Worm (Caenorhabditis elegans) whole organism, L4/young adult: ENCODE measurements around the gene C17C3.5.

ENCODE experiments used
- W03F9.2 ChIP-seq: fragments of 150-350 bp; optimal IDR thresholded peaks from 2 replicates; lab custom pipeline; 2014; ENCODE audit warnings: missing biosample characterization, missing genetic modification characterization
- dao-5 ChIP-seq: sonication (generic microtip); optimal IDR thresholded peaks from 2 replicates; lab custom pipeline; 2016; ENCODE audit warnings: missing genotype, missing genetic modification characterization, moderate library complexity, missing compliant biosample characterization
- him-1 ChIP-seq: sonication (generic microtip); optimal IDR thresholded peaks from 2 replicates; lab custom pipeline; 2016; ENCODE audit warnings: missing genotype, missing genetic modification reagents, missing genetic modification characterization, missing compliant biosample characterization

- TF ChIP-seq W03F9.2 (tag; lab: Kevin White, UChicago) = no peak
- TF ChIP-seq him-1 (tag; lab: Kevin White, UChicago) = no peak
- no peak for TF ChIP-seq dao-5 (tag; lab: Kevin White, UChicago)
Observed at ce11 chrII:5544764-5545163, 6.9 kb upstream of the C17C3.5 start, which contains the start of gene ins-13.
